Worm (Caenorhabditis elegans) whole organism, young adult: Measurements from ENCODE around the gene rop-1.

ENCODE experiments used
- F49E8.2 ChIP-seq: sonication (generic microtip); optimal IDR thresholded peaks from 3 replicates; lab custom pipeline; 2017; ENCODE audit warnings: missing genetic modification characterization, mild to moderate bottlenecking, missing compliant biosample characterization, antibody characterized with exemption, moderate library complexity; ENCODE audit not compliant: insufficient read depth
- rec-8 ChIP-seq, 2 experiments: sonication (generic microtip); optimal IDR thresholded peaks; 2 replicates each; lab custom pipeline; 2016; ENCODE audit warnings: mild to moderate bottlenecking in 2 of 2, missing genetic modification characterization in 2 of 2, missing genetic modification reagents in 2 of 2, missing genotype in 2 of 2, missing biosample characterization in 1 of 2, missing compliant biosample characterization in 1 of 2, moderate library complexity in 1 of 2
- unc-62 ChIP-seq: fragments of 150-350 bp; optimal IDR thresholded peaks from 2 replicates; lab custom pipeline; 2014; ENCODE audit warnings: missing biosample characterization, missing genetic modification reagents, missing genetic modification characterization

DNA sequence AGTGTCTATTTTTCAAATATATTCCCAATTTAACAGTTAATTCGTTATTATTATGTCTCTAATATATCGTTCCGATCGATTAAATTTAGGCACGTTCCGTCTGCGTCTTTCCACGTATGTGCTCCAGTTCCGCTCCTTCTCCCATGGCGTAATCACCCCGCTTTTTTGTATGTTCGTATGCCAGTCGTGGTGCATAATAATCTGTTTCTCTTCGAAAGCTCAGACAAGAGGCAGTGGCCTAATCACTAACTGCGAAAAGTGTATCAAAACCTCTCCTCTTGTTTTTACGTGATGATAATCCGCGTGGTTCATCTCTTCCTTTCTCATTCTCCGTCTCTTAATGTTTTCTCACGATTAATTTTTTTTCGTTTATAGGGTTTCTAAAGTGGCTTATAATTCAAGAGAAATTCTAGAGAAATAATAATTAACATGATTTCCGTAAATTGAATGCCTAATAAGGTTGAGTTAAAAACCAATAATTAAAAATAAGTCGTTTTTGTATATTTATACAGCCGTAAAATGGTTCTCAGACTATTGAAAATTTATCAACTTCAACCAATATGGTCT lies 7.1 kb downstream of the rop-1 start:
- no peak for TF ChIP-seq F49E8.2 (tag; lab: Kevin White, UChicago)
- no peak for TF ChIP-seq rec-8 (tag; optimal IDR thresholded peaks at IDR 0.05; lab: Kevin White, UChicago)
- no peak for TF ChIP-seq unc-62
